Fruit fly (Drosophila melanogaster) whole organism, wandering third instar larva: Measurements from ENCODE around the gene CG6712.

ENCODE experiments used
- CG32264 ChIP-seq: fragments of 200-800 bp; sonication (Bioruptor generic); optimal IDR thresholded peaks from 2 replicates; lab custom pipeline; 2016; ENCODE audit warnings: missing biosample characterization, missing genetic modification characterization
- CG9705 ChIP-seq: fragments of 200-800 bp; sonication (Bioruptor generic); optimal IDR thresholded peaks from 2 replicates; lab custom pipeline; 2018; ENCODE audit warnings: missing biosample characterization, mild to moderate bottlenecking, missing genetic modification characterization
- CrebA ChIP-seq: fragments of 200-800 bp; sonication (Bioruptor generic); optimal IDR thresholded peaks from 2 replicates; lab custom pipeline; 2016; ENCODE audit warnings: missing biosample characterization, mild to moderate bottlenecking, missing genetic modification characterization, borderline replicate concordance
- Dfd ChIP-seq: fragments of >200 bp; optimal IDR thresholded peaks from 2 replicates; lab custom pipeline; 2017; ENCODE audit warnings: missing biosample characterization, missing genetic modification characterization
- Dif ChIP-seq: fragments of 200-275, 200-300 bp; sonication (Bioruptor generic); optimal IDR thresholded peaks from 2 replicates; lab custom pipeline; 2018; ENCODE audit warnings: missing biosample characterization, missing genetic modification characterization; ENCODE audit not compliant: partially characterized antibody
- GATAd ChIP-seq: sonication (Bioruptor generic); optimal IDR thresholded peaks from 2 replicates; lab custom pipeline; 2016; ENCODE audit warnings: missing biosample characterization, missing genetic modification characterization
- Hnf4 ChIP-seq: fragments of 200-800 bp; sonication (Bioruptor generic); optimal IDR thresholded peaks from 2 replicates; lab custom pipeline; 2016; ENCODE audit warnings: missing biosample characterization, mild to moderate bottlenecking, missing genetic modification characterization
- Hr78 ChIP-seq: fragments of >200 bp; optimal IDR thresholded peaks from 2 replicates; lab custom pipeline; 2017; ENCODE audit warnings: missing biosample characterization, missing genetic modification characterization
- Jra ChIP-seq: sonication (Bioruptor generic); optimal IDR thresholded peaks from 2 replicates; lab custom pipeline; 2016; ENCODE audit warnings: missing biosample characterization, missing genetic modification characterization
- Mio ChIP-seq: sonication (Bioruptor generic); optimal IDR thresholded peaks from 2 replicates; lab custom pipeline; 2016; ENCODE audit warnings: missing biosample characterization, missing genetic modification characterization
- Myc ChIP-seq: fragments of >200 bp; optimal IDR thresholded peaks from 2 replicates; lab custom pipeline; 2017
- N ChIP-seq: fragments of >200 bp; optimal IDR thresholded peaks from 2 replicates; lab custom pipeline; 2018; ENCODE audit warnings: missing biosample characterization, missing external identifiers, missing genetic modification characterization
- OdsH ChIP-seq: fragments of 200-800 bp; sonication (Bioruptor generic); optimal IDR thresholded peaks from 2 replicates; lab custom pipeline; 2016; ENCODE audit warnings: missing biosample characterization, mild to moderate bottlenecking, missing genetic modification characterization
- Rel ChIP-seq, 2 experiments: fragments of 200-800 bp; sonication (Bioruptor generic) in 1 of 2; optimal IDR thresholded peaks; 2 replicates in 1 of 2; 3 replicates in 1 of 2; lab custom pipeline; 2016 to 2019; ENCODE audit warnings: mild to moderate bottlenecking in 2 of 2, missing biosample characterization in 2 of 2, missing genetic modification characterization in 2 of 2, moderate library complexity in 1 of 2
- Sp1 ChIP-seq: fragments of 200-800 bp; sonication (Bioruptor generic); optimal IDR thresholded peaks from 3 replicates; lab custom pipeline; 2019; ENCODE audit warnings: missing biosample characterization, mild to moderate bottlenecking, missing genetic modification characterization, moderate library complexity
- Vsx2 ChIP-seq: fragments of 200-300, 225-300 bp; sonication (Bioruptor generic); optimal IDR thresholded peaks from 2 replicates; lab custom pipeline; 2018; ENCODE audit warnings: missing biosample characterization, missing genetic modification characterization; ENCODE audit not compliant: partially characterized antibody
- dl ChIP-seq, 2 experiments: fragments of 175-275, 200-275 bp in 1 of 2; fragments of 200-275 bp in 1 of 2; sonication (Bioruptor generic); optimal IDR thresholded peaks; lab custom pipeline; 2018; ENCODE audit warnings: mild to moderate bottlenecking in 2 of 2, missing biosample characterization in 2 of 2, missing genetic modification characterization in 2 of 2, moderate library complexity in 2 of 2; ENCODE audit not compliant: partially characterized antibody in 2 of 2, insufficient read depth in 1 of 2
- dmrt93B ChIP-seq: fragments of 200-800 bp; sonication (Bioruptor generic); optimal IDR thresholded peaks from 2 replicates; lab custom pipeline; 2018; ENCODE audit warnings: missing biosample characterization, mild to moderate bottlenecking, missing genetic modification characterization
- dsf ChIP-seq: sonication (Bioruptor generic); optimal IDR thresholded peaks from 2 replicates; lab custom pipeline; 2016; ENCODE audit warnings: missing biosample characterization, missing genetic modification characterization, borderline replicate concordance
- ey ChIP-seq: fragments of 200-800 bp; sonication (Bioruptor generic); optimal IDR thresholded peaks from 2 replicates; lab custom pipeline; 2016; ENCODE audit warnings: missing biosample characterization, missing genetic modification characterization
- foxo ChIP-seq, 2 experiments: fragments of 200-800 bp; sonication (Bioruptor generic); optimal IDR thresholded peaks; 2 replicates in 1 of 2; 3 replicates in 1 of 2; lab custom pipeline; 2016 to 2017; ENCODE audit warnings: missing biosample characterization in 2 of 2, missing genetic modification characterization in 2 of 2
- fru ChIP-seq: fragments of 200-800 bp; sonication (Bioruptor generic); optimal IDR thresholded peaks from 3 replicates; lab custom pipeline; 2016; ENCODE audit warnings: missing biosample characterization, mild to moderate bottlenecking, missing genetic modification characterization
- h ChIP-seq: fragments of 200-800 bp; sonication (Bioruptor generic); optimal IDR thresholded peaks from 3 replicates; lab custom pipeline; 2016; ENCODE audit warnings: missing biosample characterization, mild to moderate bottlenecking, missing genetic modification characterization
- jim ChIP-seq: fragments of 175-275, 200-325 bp; sonication (Bioruptor generic); optimal IDR thresholded peaks from 2 replicates; lab custom pipeline; 2016; ENCODE audit warnings: missing biosample characterization, mild to moderate bottlenecking, missing genetic modification characterization
- lola ChIP-seq: fragments of >200 bp; optimal IDR thresholded peaks from 2 replicates; lab custom pipeline; 2017; ENCODE audit warnings: missing biosample characterization, missing genetic modification characterization
- rgr ChIP-seq: fragments of 200-800 bp; sonication (Bioruptor generic); optimal IDR thresholded peaks from 3 replicates; lab custom pipeline; 2016; ENCODE audit warnings: missing biosample characterization, mild to moderate bottlenecking, missing genetic modification characterization
- sage ChIP-seq: fragments of 200-800 bp; sonication (Bioruptor generic); optimal IDR thresholded peaks from 2 replicates; lab custom pipeline; 2016; ENCODE audit warnings: missing biosample characterization, mild to moderate bottlenecking, missing genetic modification characterization
- sv ChIP-seq: fragments of 200-800 bp; sonication (Bioruptor generic); optimal IDR thresholded peaks from 3 replicates; lab custom pipeline; 2016; ENCODE audit warnings: missing biosample characterization, missing genetic modification characterization
- tai ChIP-seq: sonication (Bioruptor generic); optimal IDR thresholded peaks from 2 replicates; lab custom pipeline; 2016; ENCODE audit warnings: missing biosample characterization, missing genetic modification characterization
- usp ChIP-seq: fragments of >200 bp; optimal IDR thresholded peaks from 2 replicates; lab custom pipeline; 2017; ENCODE audit warnings: missing biosample characterization, missing genetic modification characterization
- woc ChIP-seq: sonication (Bioruptor generic); optimal IDR thresholded peaks from 2 replicates; lab custom pipeline; 2016; ENCODE audit warnings: missing biosample characterization, mild to moderate bottlenecking, missing genetic modification characterization

CG6712 gene

dm6 chr2L:12096396-12096813 is at the start of gene CG6712, which contains the start of gene Mt2:
Gene CG6712, minus strand, starts transcription at chr2L:12096511.
Gene Mt2, plus strand, starts transcription at chr2L:12096525.
- no peak for TF ChIP-seq h (GFP tag; lab: Kevin White, UChicago)
- peak; percentile 60 for TF ChIP-seq Myc (lab: Kevin White, UChicago)
- TF ChIP-seq Hnf4 (GFP tag; lab: Kevin White, UChicago), result no peak
- TF ChIP-seq usp (GFP tag; lab: Kevin White, UChicago), result no peak

DNA sequence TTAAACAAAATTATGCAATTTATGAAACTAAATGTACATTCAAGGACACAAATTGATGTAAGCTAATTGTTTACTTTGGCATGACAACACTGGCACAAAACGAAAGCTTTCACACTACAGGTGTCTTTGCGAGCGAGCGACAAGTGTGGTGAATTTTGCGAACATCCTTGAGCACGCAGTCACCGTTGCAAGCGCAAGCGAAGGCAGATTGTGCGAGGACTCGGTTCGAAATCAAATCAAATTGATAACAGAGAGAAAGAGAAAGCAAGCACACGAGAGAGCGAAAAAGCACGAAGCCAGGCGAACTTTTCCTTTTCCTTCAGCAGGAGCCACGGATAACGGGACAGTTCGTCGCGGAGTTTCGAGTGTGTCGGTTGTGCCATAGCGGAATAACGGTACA is 46.1 kb upstream of the CG6712 start, which contains the start of gene CG31760:
CG31760 (plus strand) TSS at position 342 of the 400 bp plus-strand sequence.
- no peak for TF ChIP-seq dsf

DNA sequence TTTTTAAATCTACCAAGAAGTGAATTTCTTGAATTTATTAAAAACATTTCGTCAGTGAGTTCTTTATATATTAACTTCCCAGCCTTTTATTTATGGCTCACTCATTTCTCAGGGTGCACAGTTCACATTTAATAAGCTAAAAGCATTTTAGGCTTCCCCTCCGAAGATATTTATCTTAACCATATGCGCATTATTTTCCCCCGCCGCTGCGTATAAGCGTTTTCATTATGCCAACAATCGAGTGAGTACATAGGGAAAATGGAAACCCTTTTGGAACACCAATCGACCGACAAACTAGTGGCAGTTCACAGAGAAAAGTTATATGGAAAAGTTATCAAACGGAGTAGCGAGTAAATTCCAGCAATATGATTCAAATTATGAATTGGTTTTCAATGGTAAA is 41.4 kb upstream of the CG6712 start, which contains the start of gene Gr33a:
Gr33a (plus strand) TSS at position 301 of the 400 bp plus-strand sequence.
- no peak for TF ChIP-seq tai (GFP tag; lab: Kevin White, UChicago)
- no peak for TF ChIP-seq jim
- TF ChIP-seq CG32264 (GFP tag; lab: Kevin White, UChicago), result no peak
- no peak for TF ChIP-seq sv
- no peak for TF ChIP-seq Hr78 (GFP tag; lab: Kevin White, UChicago)
- no peak for TF ChIP-seq usp (GFP tag; lab: Kevin White, UChicago)
- no peak for TF ChIP-seq dl (GFP tag; optimal IDR thresholded peaks at IDR 0.05; lab: Kevin White, UChicago; ENCODE audit: insufficient read depth in 1 of 2, partially characterized antibody in 2 of 2)
- no peak for TF ChIP-seq dsf
- no peak for TF ChIP-seq lola
- TF ChIP-seq GATAd, result no peak

DNA sequence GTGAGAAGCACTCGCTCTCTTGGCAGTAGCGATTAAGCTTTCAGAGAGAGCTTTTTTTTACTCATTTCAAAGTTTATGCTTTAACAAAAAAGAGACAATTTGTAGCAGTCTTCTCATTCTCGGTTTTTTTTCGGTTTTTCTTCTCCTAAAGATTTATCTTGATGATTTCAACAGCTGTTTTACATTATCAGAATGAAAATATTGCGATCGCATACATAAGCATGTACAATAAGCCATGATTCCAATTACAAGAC is 37.7 kb upstream of the CG6712 start:
- TF ChIP-seq ey (GFP tag; lab: Kevin White, UChicago), result no peak
- no peak for TF ChIP-seq dsf
- TF ChIP-seq fru, result no peak
- TF ChIP-seq N, result no peak
- TF ChIP-seq sage (GFP tag; lab: Kevin White, UChicago), result no peak
- no peak for TF ChIP-seq foxo (GFP tag; optimal IDR thresholded peaks at IDR 0.05; lab: Kevin White, UChicago)
- TF ChIP-seq Sp1 (GFP tag; lab: Kevin White, UChicago), result no peak
- TF ChIP-seq Rel (GFP tag; optimal IDR thresholded peaks at IDR 0.05; lab: Kevin White, UChicago), result no peak
- no peak for TF ChIP-seq Rel (tag; optimal IDR thresholded peaks at IDR 0.05; lab: Kevin White, UChicago)
- TF ChIP-seq lola, result no peak
- no peak for TF ChIP-seq CG32264 (GFP tag; lab: Kevin White, UChicago)
- no peak for TF ChIP-seq GATAd
- TF ChIP-seq woc (GFP tag; lab: Kevin White, UChicago), result no peak
- TF ChIP-seq Hnf4 (GFP tag; lab: Kevin White, UChicago), result no peak
- TF ChIP-seq CrebA, result no peak
- no peak for TF ChIP-seq rgr (GFP tag; lab: Kevin White, UChicago)
- no peak for TF ChIP-seq Hr78 (GFP tag; lab: Kevin White, UChicago)

dm6 chr2L:12133275-12134124 is 37.2 kb upstream of the CG6712 start, which contains the start of gene rho-6:
Gene rho-6, minus strand, starts transcription at chr2L:12133411.
- no peak for TF ChIP-seq Mio (GFP tag; lab: Kevin White, UChicago)
- no peak for TF ChIP-seq N
- no peak for TF ChIP-seq sv
- peak; percentile 58 for TF ChIP-seq Myc (lab: Kevin White, UChicago)
- no peak for TF ChIP-seq usp (GFP tag; lab: Kevin White, UChicago)
- TF ChIP-seq rgr (GFP tag; lab: Kevin White, UChicago), result no peak

- TF ChIP-seq dl (GFP tag; optimal IDR thresholded peaks at IDR 0.05; lab: Kevin White, UChicago; ENCODE audit: insufficient read depth in 1 of 2, partially characterized antibody in 2 of 2) (no peak), Myc (lab: Kevin White, UChicago) (no peak), foxo (GFP tag; optimal IDR thresholded peaks at IDR 0.05; lab: Kevin White, UChicago) (peak in 1 of 2 experiments; percentile 4)
Observed at dm6 chr2L:12120000-12120399, 23.7 kb upstream of the CG6712 start.

DNA sequence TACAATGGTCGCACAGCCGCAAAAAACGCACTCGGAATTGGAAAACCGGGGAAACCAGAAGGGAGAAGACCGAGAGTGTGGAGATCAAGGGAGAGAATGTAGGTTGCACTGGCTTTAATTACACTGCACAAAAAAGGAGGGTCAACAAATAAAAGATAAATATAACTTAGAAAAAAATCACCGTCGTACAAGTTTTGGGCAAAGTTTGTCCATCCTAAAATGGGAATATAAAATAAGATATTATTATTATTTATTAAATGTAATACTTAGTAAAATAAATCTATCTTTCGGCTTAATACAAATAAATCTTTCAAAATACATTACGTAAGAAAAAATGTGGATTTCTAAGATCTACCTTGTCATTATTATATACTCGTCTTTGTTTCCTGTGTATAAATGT is 19.5 kb upstream of the CG6712 start:
- TF ChIP-seq foxo (GFP tag; optimal IDR thresholded peaks at IDR 0.05; lab: Kevin White, UChicago) (no peak), Jra (GFP tag; lab: Kevin White, UChicago) (no peak), ey (GFP tag; lab: Kevin White, UChicago) (no peak), CG9705 (GFP tag; lab: Kevin White, UChicago) (no peak), h (GFP tag; lab: Kevin White, UChicago) (no peak), tai (GFP tag; lab: Kevin White, UChicago) (no peak), N (no peak), GATAd (no peak), woc (GFP tag; lab: Kevin White, UChicago) (no peak), Vsx2 (GFP tag; lab: Kevin White, UChicago) (no peak), Dfd (GFP tag; lab: Kevin White, UChicago) (no peak), dmrt93B (GFP tag; lab: Kevin White, UChicago) (no peak), OdsH (GFP tag; lab: Kevin White, UChicago) (no peak), Sp1 (GFP tag; lab: Kevin White, UChicago) (no peak), Mio (GFP tag; lab: Kevin White, UChicago) (no peak), Dif (GFP tag; lab: Kevin White, UChicago) (no peak), Hnf4 (GFP tag; lab: Kevin White, UChicago) (no peak), usp (GFP tag; lab: Kevin White, UChicago) (no peak)
